Fruit fly (Drosophila melanogaster): ENCODE data around the gene sturkopf.

Gene sturkopf

DNA sequence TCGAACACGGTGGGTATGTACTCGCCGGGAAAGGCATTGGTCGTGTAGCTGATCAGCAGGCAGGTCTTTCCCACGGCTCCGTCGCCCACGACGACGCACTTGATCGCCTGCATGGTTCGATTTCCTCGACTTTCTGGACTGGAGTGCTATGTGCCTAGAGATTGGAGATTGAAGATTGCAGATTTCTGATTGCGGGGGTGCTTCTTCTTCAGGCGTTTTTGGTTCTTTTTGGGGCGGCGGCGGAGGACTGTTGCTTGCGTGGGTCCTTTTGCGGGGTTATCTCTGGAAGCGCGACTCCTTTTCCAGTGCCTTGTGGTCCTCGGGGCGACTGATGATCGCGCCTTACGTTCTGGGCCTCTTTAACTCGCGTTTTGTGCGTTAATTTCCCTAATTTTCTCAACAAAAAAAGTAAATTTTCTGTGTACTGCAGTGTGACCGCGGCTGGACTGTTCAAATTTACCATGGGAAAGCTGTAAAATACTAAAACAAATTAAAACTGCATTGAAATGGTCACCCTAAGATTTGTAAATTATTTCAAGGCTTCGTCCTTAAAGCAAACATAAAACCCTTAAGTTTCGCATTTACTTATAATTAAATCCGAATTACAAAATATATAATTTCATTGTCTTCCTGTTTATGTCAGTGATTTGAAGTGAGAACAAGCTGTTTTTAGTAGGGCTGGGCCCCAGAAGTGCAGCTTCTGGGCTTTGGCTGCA is 10.8 kb downstream of the sturkopf start, which contains the start of the genes Rac1 and Acat2 (continued):
- TF ChIP-seq tap (tag; optimal IDR thresholded peaks at IDR 0.05) (no peak), CG12071 (GFP tag; optimal IDR thresholded peaks at IDR 0.05) (no peak), CG6791 (GFP tag; IDR thresholded peaks at IDR 0.05; ENCODE audit: partially characterized antibody) (no peak), CG12744 (GFP tag; optimal IDR thresholded peaks at IDR 0.05) (no peak), CG11093 (GFP tag; IDR thresholded peaks at IDR 0.05) (no peak), CG18011 (GFP tag; optimal IDR thresholded peaks at IDR 0.05) (no peak), CG9932 (GFP tag; IDR thresholded peaks at IDR 0.05) (no peak), crol (GFP tag; IDR thresholded peaks at IDR 0.05) (no peak), phol (tag; optimal IDR thresholded peaks at IDR 0.05) (peak; percentile 53), Xbp1 (GFP tag; optimal IDR thresholded peaks at IDR 0.05) (no peak), BEAF-32 (GFP tag; optimal IDR thresholded peaks at IDR 0.05) (peak; percentile 54), CG34422 (GFP tag; IDR thresholded peaks at IDR 0.05) (no peak), sob (GFP tag; IDR thresholded peaks at IDR 0.05) (no peak), CG31441 (GFP tag; IDR thresholded peaks at IDR 0.05) (no peak), Elba2 (GFP tag; optimal IDR thresholded peaks at IDR 0.05) (no peak), Lpt (GFP tag; optimal IDR thresholded peaks at IDR 0.05) (no peak), CG16813 (GFP tag; IDR thresholded peaks at IDR 0.05; ENCODE audit: partially characterized antibody) (no peak), PHDP (tag; optimal IDR thresholded peaks at IDR 0.05) (no peak), chif (GFP tag; optimal IDR thresholded peaks at IDR 0.05) (peak in 1 of 2 experiments; percentile 12), Kr (GFP tag; optimal IDR thresholded peaks at IDR 0.05) (no peak), eyg (GFP tag; optimal IDR thresholded peaks at IDR 0.05) (no peak), CG5953 (GFP tag; IDR thresholded peaks at IDR 0.05) (no peak), Dll (GFP tag; IDR thresholded peaks at IDR 0.05; ENCODE audit: partially characterized antibody) (no peak), CG1233 (GFP tag; optimal IDR thresholded peaks at IDR 0.05) (no peak), her (GFP tag; optimal IDR thresholded peaks at IDR 0.05) (no peak), Six4 (GFP tag; optimal IDR thresholded peaks at IDR 0.05) (no peak), fd64A (GFP tag; optimal IDR thresholded peaks at IDR 0.05) (no peak), CG9609 (GFP tag; optimal IDR thresholded peaks at IDR 0.05) (no peak), dysf (GFP tag; IDR thresholded peaks at IDR 0.05) (no peak), CG1647 (GFP tag; optimal IDR thresholded peaks at IDR 0.05) (no peak), Mes4 (GFP tag; optimal IDR thresholded peaks at IDR 0.05) (peak; percentile 13), CG16779 (GFP tag; IDR thresholded peaks at IDR 0.05) (no peak), dm (GFP tag; optimal IDR thresholded peaks at IDR 0.05) (no peak), CG15479 (GFP tag; optimal IDR thresholded peaks at IDR 0.05) (no peak), CTCF (GFP tag; optimal IDR thresholded peaks at IDR 0.05) (no peak), jing (GFP tag; optimal IDR thresholded peaks at IDR 0.05) (no peak), zen2 (GFP tag; IDR thresholded peaks at IDR 0.05; ENCODE audit: partially characterized antibody) (no peak), CG17359 (tag; optimal IDR thresholded peaks at IDR 0.05) (no peak), CG13894 (tag; optimal IDR thresholded peaks at IDR 0.05) (no peak), Jarid2 (GFP tag; optimal IDR thresholded peaks at IDR 0.05) (no peak), Fer2 (tag; optimal IDR thresholded peaks at IDR 0.05) (no peak), prd (optimal IDR thresholded peaks at IDR 0.05) (no peak), prd (GFP tag; IDR thresholded peaks at IDR 0.05) (no peak), dati (GFP tag; IDR thresholded peaks at IDR 0.05) (no peak), rib (GFP tag; IDR thresholded peaks at IDR 0.05) (no peak), psq (GFP tag; optimal IDR thresholded peaks at IDR 0.05) (no peak), ERR (GFP tag; optimal IDR thresholded peaks at IDR 0.05) (no peak), CG14441 (GFP tag; IDR thresholded peaks at IDR 0.05) (no peak), CG3838 (GFP tag; optimal IDR thresholded peaks at IDR 0.05) (no peak), CG11398 (GFP tag; optimal IDR thresholded peaks at IDR 0.05) (no peak), CoRest (tag; optimal IDR thresholded peaks at IDR 0.05) (peak; percentile 65), CG7745 (tag; optimal IDR thresholded peaks at IDR 0.05) (no peak)

Measured in whole organism, embryonic.